Worm (Caenorhabditis elegans): ENCODE results near the gene F46C8.3.

F46C8.3 gene

ce11 chrX:7500970-7501369 lies 24.4 kb upstream of the F46C8.3 start, which contains the start of gene uggt-1:
Gene uggt-1 (minus strand): TSS chrX:7500982.
- peak; percentile 71 for TF ChIP-seq sea-1 (GFP tag; conservative IDR thresholded peaks at IDR 0.05)
- TF ChIP-seq ama-1 (optimal IDR thresholded peaks at IDR 0.05): no peak
- TF ChIP-seq ceh-36 (tag; optimal IDR thresholded peaks at IDR 0.05): peak; percentile 64
- TF ChIP-seq aly-1 (tag; optimal IDR thresholded peaks at IDR 0.05): no peak
- no peak for TF ChIP-seq ets-7 (tag; optimal IDR thresholded peaks at IDR 0.05)
- no peak for TF ChIP-seq hnd-1 (tag; optimal IDR thresholded peaks at IDR 0.05)
- TF ChIP-seq F13C5.2 (tag; optimal IDR thresholded peaks at IDR 0.05): peak; percentile 85
- no peak for TF ChIP-seq scrt-1 (GFP tag; IDR thresholded peaks at IDR 0.05)
- TF ChIP-seq flt-1 (GFP tag; IDR thresholded peaks at IDR 0.05): peak; percentile 26; the same call in 1 of the 2 replicates
- no peak for TF ChIP-seq pes-1 (GFP tag; IDR thresholded peaks at IDR 0.05)
- TF ChIP-seq hmg-4 (GFP tag; optimal IDR thresholded peaks at IDR 0.05): peak; percentile 83

ce11 chrX:7502807-7503206 lies 22.6 kb upstream of the F46C8.3 start, which contains the start of gene F48E3.6:
Gene F48E3.6 (minus strand): TSS chrX:7502907.
- TF ChIP-seq hmg-4 (GFP tag; optimal IDR thresholded peaks at IDR 0.05): no peak
- no peak for TF ChIP-seq tra-4 (tag; optimal IDR thresholded peaks at IDR 0.05)
- no peak for TF ChIP-seq ceh-36 (tag; optimal IDR thresholded peaks at IDR 0.05)
- no peak for TF ChIP-seq B0310.2 (tag; optimal IDR thresholded peaks at IDR 0.05)
- no peak for TF ChIP-seq hnd-1 (tag; optimal IDR thresholded peaks at IDR 0.05)
- no peak for TF ChIP-seq ama-1 (optimal IDR thresholded peaks at IDR 0.05)
- TF ChIP-seq aly-1 (tag; optimal IDR thresholded peaks at IDR 0.05): no peak

- TF ChIP-seq ama-1 (optimal IDR thresholded peaks at IDR 0.05) (no peak), hnd-1 (tag; optimal IDR thresholded peaks at IDR 0.05) (no peak), aly-1 (tag; optimal IDR thresholded peaks at IDR 0.05) (no peak), ceh-36 (tag; optimal IDR thresholded peaks at IDR 0.05) (no peak), hmg-4 (GFP tag; optimal IDR thresholded peaks at IDR 0.05) (no peak), flt-1 (GFP tag; IDR thresholded peaks at IDR 0.05) (no peak), tra-4 (tag; optimal IDR thresholded peaks at IDR 0.05) (no peak), scrt-1 (GFP tag; IDR thresholded peaks at IDR 0.05) (no peak), ceh-13 (GFP tag; optimal IDR thresholded peaks at IDR 0.05) (no peak), sea-1 (GFP tag; conservative IDR thresholded peaks at IDR 0.05) (no peak), tbx-11 (GFP tag; IDR thresholded peaks at IDR 0.05) (no peak), B0310.2 (tag; optimal IDR thresholded peaks at IDR 0.05) (no peak), F13C5.2 (tag; optimal IDR thresholded peaks at IDR 0.05) (no peak), hmbx-1 (tag; optimal IDR thresholded peaks at IDR 0.05) (no peak), pes-1 (GFP tag; IDR thresholded peaks at IDR 0.05) (no peak), ets-7 (tag; optimal IDR thresholded peaks at IDR 0.05) (no peak), tbx-37 (GFP tag; conservative IDR thresholded peaks at IDR 0.05) (no peak)
Measured at ce11 chrX:7506533-7506932, 18.8 kb upstream of the F46C8.3 start, which contains the start of gene lgc-11. Gene lgc-11 (minus strand): TSS chrX:7506633.

- 0 out of 2 replicates have a peak, but pooled peaks have one; percentile 39 for TF ChIP-seq flt-1 (GFP tag; IDR thresholded peaks at IDR 0.05)
- TF ChIP-seq B0310.2 (tag; optimal IDR thresholded peaks at IDR 0.05): no peak
Measured at ce11 chrX:7507141-7507540, 18.2 kb upstream of the F46C8.3 start.

ce11 chrX:7512714-7513113 lies 12.7 kb upstream of the F46C8.3 start:
- TF ChIP-seq ama-1 (optimal IDR thresholded peaks at IDR 0.05) (no peak), ceh-36 (tag; optimal IDR thresholded peaks at IDR 0.05) (no peak), F13C5.2 (tag; optimal IDR thresholded peaks at IDR 0.05) (no peak), hnd-1 (tag; optimal IDR thresholded peaks at IDR 0.05) (no peak), aly-1 (tag; optimal IDR thresholded peaks at IDR 0.05) (no peak), hmbx-1 (tag; optimal IDR thresholded peaks at IDR 0.05) (no peak), tbx-11 (GFP tag; IDR thresholded peaks at IDR 0.05) (no peak), pes-1 (GFP tag; IDR thresholded peaks at IDR 0.05) (no peak), tbx-37 (GFP tag; conservative IDR thresholded peaks at IDR 0.05) (no peak), tra-4 (tag; optimal IDR thresholded peaks at IDR 0.05) (no peak), flt-1 (GFP tag; IDR thresholded peaks at IDR 0.05) (no peak), B0310.2 (tag; optimal IDR thresholded peaks at IDR 0.05) (no peak), sea-1 (GFP tag; conservative IDR thresholded peaks at IDR 0.05) (no peak), ceh-13 (GFP tag; optimal IDR thresholded peaks at IDR 0.05) (no peak)

- TF ChIP-seq F13C5.2 (tag; optimal IDR thresholded peaks at IDR 0.05) (no peak), ama-1 (optimal IDR thresholded peaks at IDR 0.05) (no peak), scrt-1 (GFP tag; IDR thresholded peaks at IDR 0.05) (no peak), tbx-11 (GFP tag; IDR thresholded peaks at IDR 0.05) (no peak), tbx-37 (GFP tag; conservative IDR thresholded peaks at IDR 0.05) (no peak), hmg-4 (GFP tag; optimal IDR thresholded peaks at IDR 0.05) (no peak), tra-4 (tag; optimal IDR thresholded peaks at IDR 0.05) (no peak), ceh-13 (GFP tag; optimal IDR thresholded peaks at IDR 0.05) (no peak)
Measured at ce11 chrX:7519569-7519968, 5.8 kb upstream of the F46C8.3 start, which contains the start of gene chts-1. Gene chts-1 (minus strand): TSS chrX:7519669.

ce11 chrX:7522595-7522994 lies 2.8 kb upstream of the F46C8.3 start:
- TF ChIP-seq F13C5.2 (tag; optimal IDR thresholded peaks at IDR 0.05): no peak
- TF ChIP-seq hmbx-1 (tag; optimal IDR thresholded peaks at IDR 0.05): no peak
- 0 out of 2 replicates have a peak, but pooled peaks have one; percentile 40 for TF ChIP-seq scrt-1 (GFP tag; IDR thresholded peaks at IDR 0.05)
- TF ChIP-seq hmg-4 (GFP tag; optimal IDR thresholded peaks at IDR 0.05): no peak
- TF ChIP-seq sea-1 (GFP tag; conservative IDR thresholded peaks at IDR 0.05): no peak

- TF ChIP-seq tbx-37 (GFP tag; conservative IDR thresholded peaks at IDR 0.05): no peak
- no peak for TF ChIP-seq ceh-36 (tag; optimal IDR thresholded peaks at IDR 0.05)
- no peak for TF ChIP-seq ama-1 (optimal IDR thresholded peaks at IDR 0.05)
- TF ChIP-seq pes-1 (GFP tag; IDR thresholded peaks at IDR 0.05): no peak
- no peak for TF ChIP-seq hnd-1 (tag; optimal IDR thresholded peaks at IDR 0.05)
- no peak for TF ChIP-seq flt-1 (GFP tag; IDR thresholded peaks at IDR 0.05)
- no peak for TF ChIP-seq ceh-13 (GFP tag; optimal IDR thresholded peaks at IDR 0.05)
- TF ChIP-seq tbx-11 (GFP tag; IDR thresholded peaks at IDR 0.05): no peak
- no peak for TF ChIP-seq scrt-1 (GFP tag; IDR thresholded peaks at IDR 0.05)
- no peak for TF ChIP-seq B0310.2 (tag; optimal IDR thresholded peaks at IDR 0.05)
- no peak for TF ChIP-seq F13C5.2 (tag; optimal IDR thresholded peaks at IDR 0.05)
- no peak for TF ChIP-seq hmg-4 (GFP tag; optimal IDR thresholded peaks at IDR 0.05)
- TF ChIP-seq hmbx-1 (tag; optimal IDR thresholded peaks at IDR 0.05): no peak
- TF ChIP-seq ets-7 (tag; optimal IDR thresholded peaks at IDR 0.05): no peak
- TF ChIP-seq tra-4 (tag; optimal IDR thresholded peaks at IDR 0.05): no peak
- TF ChIP-seq aly-1 (tag; optimal IDR thresholded peaks at IDR 0.05): no peak
- no peak for TF ChIP-seq sea-1 (GFP tag; conservative IDR thresholded peaks at IDR 0.05)
Measured at ce11 chrX:7523799-7524198, 1.6 kb upstream of the F46C8.3 start.

All from whole organism, early embryonic.